Fruit fly (Drosophila melanogaster): ENCODE data around the gene CG10252.

DNA sequence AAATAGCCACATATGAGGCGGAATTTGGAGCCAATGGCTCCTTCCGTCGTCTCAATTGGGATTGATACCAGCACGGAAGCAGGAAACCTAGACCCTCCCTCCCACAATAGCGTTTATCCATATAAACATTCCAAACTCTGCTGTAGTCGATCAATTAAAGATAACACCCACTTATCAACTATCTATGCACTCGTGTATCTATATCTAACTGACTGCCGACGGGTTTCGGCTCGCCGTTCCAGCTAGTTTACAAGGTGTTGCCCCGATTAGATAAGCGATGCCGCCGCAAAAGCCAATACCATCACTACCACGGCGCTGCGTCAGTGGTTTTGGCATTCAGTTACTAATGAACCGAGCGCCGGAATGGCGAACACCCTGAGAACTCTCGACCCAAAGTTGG, 15.2 kb upstream of the CG10252 start, which contains the start of gene CG10300:
- no peak for TF ChIP-seq topi (GFP tag; optimal IDR thresholded peaks at IDR 0.05)
- no peak for TF ChIP-seq spab (GFP tag; optimal IDR thresholded peaks at IDR 0.05)
- TF ChIP-seq CG6854 (GFP tag; optimal IDR thresholded peaks at IDR 0.05), result no peak
- TF ChIP-seq CG11902 (GFP tag; optimal IDR thresholded peaks at IDR 0.05), result no peak
